Fruit fly (Drosophila melanogaster) whole organism, prepupa: ENCODE data around the gene CG5254.
A peak's percentile ranks its signal among the peaks of the same experiment; 100 is the strongest.

Source experiments
- Blimp-1 ChIP-seq: fragments of 200-800 bp; sonication (Bioruptor generic); optimal IDR thresholded peaks from 3 replicates; lab custom pipeline; 2017; ENCODE audit warnings: missing biosample characterization, missing genetic modification characterization, mild to moderate bottlenecking, moderate library complexity, missing genetic modification reagents
- CG10631 ChIP-seq: fragments of 200-800 bp; sonication (Bioruptor generic); optimal IDR thresholded peaks from 2 replicates; lab custom pipeline; 2016; ENCODE audit warnings: missing biosample characterization, missing genetic modification characterization
- CG10669 ChIP-seq: fragments of 200-800 bp; sonication (Bioruptor generic); optimal IDR thresholded peaks from 3 replicates; lab custom pipeline; 2018; ENCODE audit warnings: missing biosample characterization, mild to moderate bottlenecking, missing genetic modification characterization, moderate library complexity
- CG11294 ChIP-seq: fragments of 200-800 bp; sonication (Bioruptor generic); IDR thresholded peaks from 2 replicates; pipeline ENCODE4 v1.3.6; 2022; ENCODE audit warnings: missing biosample characterization, missing genetic modification characterization
- CG11762 ChIP-seq: fragments of 200-800 bp; sonication (Bioruptor generic); optimal IDR thresholded peaks from 3 replicates; lab custom pipeline; 2016; ENCODE audit warnings: missing biosample characterization, missing genetic modification characterization; ENCODE audit not compliant: insufficient read depth
- CG11902 ChIP-seq: fragments of 200-800 bp; sonication (Bioruptor generic); optimal IDR thresholded peaks from 3 replicates; lab custom pipeline; 2016; ENCODE audit warnings: missing biosample characterization, missing genetic modification characterization
- CG15336 ChIP-seq: fragments of 200-800 bp; sonication (Bioruptor generic); IDR thresholded peaks from 2 replicates; pipeline ENCODE4 v1.3.6; 2022; ENCODE audit warnings: missing biosample characterization, missing genetic modification characterization
- CG1621 ChIP-seq: fragments of 200-800 bp; sonication (Bioruptor generic); optimal IDR thresholded peaks from 3 replicates; lab custom pipeline; 2018; ENCODE audit warnings: missing biosample characterization, mild to moderate bottlenecking, missing genetic modification characterization
- CG16779 ChIP-seq: fragments of 200-800 bp; sonication (Bioruptor generic); optimal IDR thresholded peaks from 3 replicates; lab custom pipeline; 2017; ENCODE audit warnings: missing biosample characterization, mild to moderate bottlenecking, missing genetic modification characterization
- CG3032 ChIP-seq: fragments of 200-800 bp; optimal IDR thresholded peaks from 2 replicates; lab custom pipeline; 2019; ENCODE audit warnings: missing biosample characterization, mild to moderate bottlenecking, missing genetic modification characterization, moderate library complexity
- CG32006 ChIP-seq: fragments of 200-800 bp; sonication (Bioruptor generic); optimal IDR thresholded peaks from 3 replicates; lab custom pipeline; 2017; ENCODE audit warnings: missing biosample characterization, mild to moderate bottlenecking, missing genetic modification characterization
- CG34406 ChIP-seq: fragments of 200-800 bp; sonication (Bioruptor generic); optimal IDR thresholded peaks from 3 replicates; lab custom pipeline; 2016; ENCODE audit warnings: missing biosample characterization, missing genetic modification characterization
- CG6163 ChIP-seq: fragments of 200-800 bp; sonication (Bioruptor generic); IDR thresholded peaks from 3 replicates; pipeline ENCODE4 v1.3.6; 2022; ENCODE audit warnings: missing biosample characterization, missing genetic modification characterization
- CG6276 ChIP-seq: fragments of 200-800 bp; sonication (Bioruptor generic); optimal IDR thresholded peaks from 2 replicates; lab custom pipeline; 2017; ENCODE audit warnings: missing biosample characterization, mild to moderate bottlenecking, missing genetic modification characterization
- CG6808 ChIP-seq: fragments of 200-800 bp; sonication (Bioruptor generic); optimal IDR thresholded peaks from 3 replicates; lab custom pipeline; 2017; ENCODE audit warnings: missing biosample characterization, missing genetic modification characterization, mild to moderate bottlenecking, moderate library complexity, missing genetic modification reagents
- CG6854 ChIP-seq: fragments of 200-800 bp; sonication (Bioruptor generic); optimal IDR thresholded peaks from 2 replicates; lab custom pipeline; 2017; ENCODE audit warnings: missing biosample characterization, mild to moderate bottlenecking, missing genetic modification characterization
- CG7368 ChIP-seq: fragments of 200-800 bp; sonication (Bioruptor generic); optimal IDR thresholded peaks from 3 replicates; lab custom pipeline; 2016; ENCODE audit warnings: missing biosample characterization, missing genetic modification characterization
- CG8119 ChIP-seq: fragments of 200-800 bp; sonication (Bioruptor generic); IDR thresholded peaks from 3 replicates; pipeline ENCODE4 v1.3.6; 2022; ENCODE audit warnings: missing biosample characterization, missing genetic modification characterization
- CG8319 ChIP-seq: fragments of 200-800 bp; sonication (Bioruptor generic); optimal IDR thresholded peaks from 3 replicates; lab custom pipeline; 2016; ENCODE audit warnings: missing biosample characterization, missing genetic modification characterization
- CG8632 ChIP-seq: fragments of 200-800 bp; sonication (Bioruptor generic); optimal IDR thresholded peaks from 3 replicates; lab custom pipeline; 2016; ENCODE audit warnings: missing biosample characterization, missing genetic modification characterization
- CG9139 ChIP-seq: fragments of 200-800 bp; sonication (Bioruptor generic); optimal IDR thresholded peaks from 3 replicates; lab custom pipeline; 2017; ENCODE audit warnings: missing biosample characterization, mild to moderate bottlenecking, missing genetic modification characterization
- Eip75B ChIP-seq: fragments of 200-800 bp; sonication (Bioruptor generic); optimal IDR thresholded peaks from 3 replicates; lab custom pipeline; 2016; ENCODE audit warnings: missing biosample characterization, missing genetic modification characterization
- Eip78C ChIP-seq: fragments of 200-800 bp; sonication (Bioruptor generic); peaks from one replicate; lab custom pipeline; 2016; ENCODE audit warnings: missing biosample characterization, missing genetic modification characterization
- Eip93F ChIP-seq: fragments of 200-800 bp; sonication (Bioruptor generic); optimal IDR thresholded peaks from 2 replicates; lab custom pipeline; 2016; ENCODE audit warnings: missing biosample characterization, mild to moderate bottlenecking, missing genetic modification characterization
- Gug ChIP-seq: fragments of 200-800 bp; sonication (Bioruptor generic); IDR thresholded peaks from 2 replicates; pipeline ENCODE4 v1.3.6; 2022; ENCODE audit warnings: missing biosample characterization, missing genetic modification characterization
- Hr39 ChIP-seq: fragments of 200-800 bp; sonication (Bioruptor generic); optimal IDR thresholded peaks from 2 replicates; lab custom pipeline; 2016; ENCODE audit warnings: missing biosample characterization, missing genetic modification characterization
- Hr4 ChIP-seq: fragments of 200-800 bp; sonication (Bioruptor generic); optimal IDR thresholded peaks from 3 replicates; lab custom pipeline; 2016; ENCODE audit warnings: missing biosample characterization, missing genetic modification characterization
- Lpt ChIP-seq: fragments of 200-800 bp; sonication (Bioruptor generic); optimal IDR thresholded peaks from 3 replicates; lab custom pipeline; 2016; ENCODE audit warnings: missing biosample characterization, missing genetic modification characterization
- Met ChIP-seq: fragments of 200-800 bp; sonication (Bioruptor generic); optimal IDR thresholded peaks from 3 replicates; lab custom pipeline; 2016; ENCODE audit warnings: missing biosample characterization, missing genetic modification characterization
- Smox ChIP-seq: fragments of 200-800 bp; sonication (Bioruptor generic); optimal IDR thresholded peaks from 3 replicates; lab custom pipeline; 2016; ENCODE audit warnings: missing biosample characterization, missing genetic modification characterization
- Sox102F ChIP-seq: fragments of 200-800 bp; sonication (Bioruptor generic); optimal IDR thresholded peaks from 2 replicates; lab custom pipeline; 2016; ENCODE audit warnings: missing biosample characterization, mild to moderate bottlenecking, missing genetic modification characterization
- Sox14 ChIP-seq: fragments of 200-800 bp; sonication (Bioruptor generic); optimal IDR thresholded peaks from 3 replicates; lab custom pipeline; 2016; ENCODE audit warnings: missing biosample characterization, missing genetic modification characterization
- Sox15 ChIP-seq: fragments of 200-800 bp; sonication (Bioruptor generic); optimal IDR thresholded peaks from 3 replicates; lab custom pipeline; 2016; ENCODE audit warnings: missing biosample characterization, missing genetic modification characterization
- achi ChIP-seq: fragments of 200-800 bp; sonication (Bioruptor generic); optimal IDR thresholded peaks from 3 replicates; lab custom pipeline; 2016; ENCODE audit warnings: missing biosample characterization, missing genetic modification characterization
- acj6 ChIP-seq: fragments of 200-800 bp; sonication (Bioruptor generic); optimal IDR thresholded peaks from 3 replicates; lab custom pipeline; 2016; ENCODE audit warnings: missing biosample characterization, missing genetic modification characterization
- cyc ChIP-seq: fragments of 200-800 bp; sonication (Bioruptor generic); optimal IDR thresholded peaks from 3 replicates; lab custom pipeline; 2016; ENCODE audit warnings: missing biosample characterization, missing genetic modification characterization
- dac ChIP-seq: fragments of 200-800 bp; sonication (Bioruptor generic); optimal IDR thresholded peaks from 2 replicates; lab custom pipeline; 2017; ENCODE audit warnings: missing biosample characterization, mild to moderate bottlenecking, missing genetic modification characterization
- dsx ChIP-seq: fragments of 200-800 bp; optimal IDR thresholded peaks from 3 replicates; lab custom pipeline; 2019; ENCODE audit warnings: missing biosample characterization, mild to moderate bottlenecking, missing genetic modification characterization, moderate library complexity; ENCODE audit not compliant: poor library complexity, severe bottlenecking
- eg ChIP-seq: fragments of 200-800 bp; sonication (Bioruptor generic); IDR thresholded peaks from 3 replicates; pipeline ENCODE4 v1.3.6; 2022; ENCODE audit warnings: missing biosample characterization, missing genetic modification characterization
- esn ChIP-seq: fragments of 200-800 bp; sonication (Bioruptor generic); optimal IDR thresholded peaks from 2 replicates; lab custom pipeline; 2016; ENCODE audit warnings: missing biosample characterization, mild to moderate bottlenecking, missing genetic modification characterization, moderate library complexity
- fd59A ChIP-seq: fragments of 200-800 bp; sonication (Bioruptor generic); optimal IDR thresholded peaks from 2 replicates; lab custom pipeline; 2017; ENCODE audit warnings: missing biosample characterization, mild to moderate bottlenecking, missing genetic modification characterization, missing genetic modification reagents
- fkh ChIP-seq: fragments of 200-800 bp; sonication (Bioruptor generic); optimal IDR thresholded peaks from 3 replicates; lab custom pipeline; 2017; ENCODE audit warnings: missing biosample characterization, mild to moderate bottlenecking, missing genetic modification characterization, moderate library complexity
- lz ChIP-seq: fragments of 200-800 bp; sonication (Bioruptor generic); optimal IDR thresholded peaks from 3 replicates; lab custom pipeline; 2016; ENCODE audit warnings: missing biosample characterization, missing genetic modification characterization
- net ChIP-seq: fragments of 200-800 bp; sonication (Bioruptor generic); optimal IDR thresholded peaks from 3 replicates; lab custom pipeline; 2016; ENCODE audit warnings: missing biosample characterization, missing genetic modification characterization
- pdm3 ChIP-seq: fragments of 200-800 bp; sonication (Bioruptor generic); optimal IDR thresholded peaks from 3 replicates; lab custom pipeline; 2016; ENCODE audit warnings: missing biosample characterization, missing genetic modification characterization
- salr ChIP-seq, 2 experiments: fragments of 200-800 bp; sonication (Bioruptor generic); optimal IDR thresholded peaks; 3 replicates each; lab custom pipeline; 2016 to 2018; ENCODE audit warnings: missing biosample characterization in 2 of 2, missing genetic modification characterization in 2 of 2, mild to moderate bottlenecking in 1 of 2
- spab ChIP-seq: fragments of 200-800 bp; sonication (Bioruptor generic); optimal IDR thresholded peaks from 2 replicates; lab custom pipeline; 2017; ENCODE audit warnings: missing biosample characterization, mild to moderate bottlenecking, missing genetic modification characterization, missing genetic modification reagents
- ss ChIP-seq, 2 experiments: fragments of 200-800 bp; sonication (Bioruptor generic); optimal IDR thresholded peaks; 2 replicates in 1 of 2; 3 replicates in 1 of 2; lab custom pipeline; 2017 to 2018; ENCODE audit warnings: mild to moderate bottlenecking in 2 of 2, missing biosample characterization in 2 of 2, missing genetic modification characterization in 2 of 2, moderate library complexity in 1 of 2
- svp ChIP-seq: fragments of 200-800 bp; sonication (Bioruptor generic); peaks from one replicate; lab custom pipeline; 2016; ENCODE audit warnings: missing biosample characterization, missing genetic modification characterization
- topi ChIP-seq: fragments of 200-800 bp; sonication (Bioruptor generic); optimal IDR thresholded peaks from 3 replicates; lab custom pipeline; 2016; ENCODE audit warnings: missing biosample characterization, missing genetic modification characterization
- vri ChIP-seq: fragments of 200-800 bp; sonication (Bioruptor generic); optimal IDR thresholded peaks from 3 replicates; lab custom pipeline; 2016; ENCODE audit warnings: missing biosample characterization, mild to moderate bottlenecking, missing genetic modification characterization

The CG5254 gene

DNA sequence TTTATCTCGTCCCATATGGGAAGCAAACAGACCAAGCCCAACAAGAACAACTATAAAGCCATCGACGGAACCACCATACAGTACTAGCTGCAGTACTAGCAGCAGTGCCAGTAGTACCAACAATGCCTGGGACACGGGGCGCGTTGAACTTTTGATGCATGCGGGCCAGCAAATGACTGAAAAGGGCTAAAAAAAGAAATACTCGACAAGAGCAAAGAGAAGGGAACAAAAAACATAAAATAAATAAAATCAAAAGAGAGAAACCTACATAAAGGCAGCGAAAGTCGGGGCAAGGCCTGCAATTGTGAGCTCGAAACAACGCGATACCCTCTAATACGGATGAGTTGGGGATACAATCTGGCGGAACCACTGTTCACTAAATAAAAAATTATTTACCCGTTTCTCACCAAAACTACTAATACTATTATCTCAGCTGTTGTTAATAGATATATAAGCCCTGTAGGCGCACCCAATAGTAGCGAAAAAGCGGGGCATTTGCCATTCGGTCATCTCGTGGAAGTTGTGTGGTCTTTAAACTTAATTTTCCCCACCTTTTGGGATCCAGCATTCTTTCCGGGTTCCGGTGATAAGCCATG lies 10.4 kb upstream of the CG5254 start:
- TF ChIP-seq Met: peak; percentile 66
- peak; percentile 62 for TF ChIP-seq esn (GFP tag; lab: Kevin White, UChicago)
- peak; percentile 61 for TF ChIP-seq lz (GFP tag; lab: Kevin White, UChicago)
- peak; percentile 63 for TF ChIP-seq CG10631 (GFP tag; lab: Kevin White, UChicago)
- TF ChIP-seq CG11294 (GFP tag; lab: Robert Waterston, UW): no peak
- peak; percentile 43 for TF ChIP-seq Blimp-1 (GFP tag; lab: Kevin White, UChicago)
- TF ChIP-seq svp (GFP tag; lab: Kevin White, UChicago): peak; percentile 86
- no peak for TF ChIP-seq vri (GFP tag; lab: Kevin White, UChicago)
- TF ChIP-seq fd59A (GFP tag; lab: Kevin White, UChicago): no peak
- TF ChIP-seq dac (GFP tag; lab: Kevin White, UChicago): no peak
- TF ChIP-seq CG6276 (GFP tag; lab: Kevin White, UChicago): no peak
- peak; percentile 63 for TF ChIP-seq Hr39 (GFP tag; lab: Kevin White, UChicago)
- TF ChIP-seq CG10669: peak; percentile 30
- TF ChIP-seq Sox14 (GFP tag; lab: Kevin White, UChicago): peak; percentile 51
- peak; percentile 59 for TF ChIP-seq achi (GFP tag; lab: Kevin White, UChicago)
- TF ChIP-seq Lpt: peak; percentile 12
- TF ChIP-seq CG9139: peak; percentile 57
- TF ChIP-seq CG11762 (GFP tag; lab: Kevin White, UChicago): peak; percentile 21
- TF ChIP-seq CG8632: peak; percentile 57
- TF ChIP-seq cyc (GFP tag; lab: Kevin White, UChicago): peak; percentile 65
- no peak for TF ChIP-seq spab (GFP tag; lab: Kevin White, UChicago)
- TF ChIP-seq pdm3 (GFP tag; lab: Kevin White, UChicago): peak; percentile 70
- peak; percentile 60 for TF ChIP-seq Sox102F
- no peak for TF ChIP-seq Eip93F (GFP tag; lab: Kevin White, UChicago)
- TF ChIP-seq CG8319 (GFP tag; lab: Kevin White, UChicago): peak; percentile 23
- peak; percentile 67; the same call in 2 of the 3 replicates for TF ChIP-seq CG6163 (GFP tag; lab: Robert Waterston, UW)
- TF ChIP-seq CG34406: peak; percentile 62
- TF ChIP-seq eg: 0 out of 3 replicates have a peak, but pooled peaks have one; percentile 40
- TF ChIP-seq ss (GFP tag; optimal IDR thresholded peaks at IDR 0.05; lab: Kevin White, UChicago): peak; percentile 53
- TF ChIP-seq Sox15 (GFP tag; lab: Kevin White, UChicago): peak; percentile 33
- TF ChIP-seq salr (GFP tag; optimal IDR thresholded peaks at IDR 0.05; lab: Kevin White, UChicago): no peak
- TF ChIP-seq topi (GFP tag; lab: Kevin White, UChicago): no peak
- peak; percentile 31 for TF ChIP-seq CG1621 (tag; lab: Kevin White, UChicago)
- TF ChIP-seq Gug (GFP tag; lab: Robert Waterston, UW): no peak
- TF ChIP-seq Eip78C (GFP tag; lab: Kevin White, UChicago): peak; percentile 87
- no peak for TF ChIP-seq Hr4 (GFP tag; lab: Kevin White, UChicago)
- TF ChIP-seq CG3032 (tag; lab: Kevin White, UChicago): no peak
- no peak for TF ChIP-seq net (GFP tag; lab: Kevin White, UChicago)
- peak; percentile 31 for TF ChIP-seq CG7368 (GFP tag; lab: Kevin White, UChicago)
- TF ChIP-seq CG6854 (GFP tag; lab: Kevin White, UChicago): no peak
- TF ChIP-seq Eip75B: no peak
- TF ChIP-seq CG11902 (GFP tag; lab: Kevin White, UChicago): peak; percentile 62
- peak; percentile 58 for TF ChIP-seq CG32006 (GFP tag; lab: Kevin White, UChicago)
- no peak for TF ChIP-seq fkh (GFP tag; lab: Kevin White, UChicago)
- no peak; the same call in none of the 2 replicates for TF ChIP-seq CG15336 (GFP tag; lab: Robert Waterston, UW)
- no peak for TF ChIP-seq Smox (GFP tag; lab: Kevin White, UChicago)
- TF ChIP-seq dsx (GFP tag; lab: Kevin White, UChicago): no peak
- TF ChIP-seq CG6808 (GFP tag; lab: Kevin White, UChicago): peak; percentile 30
- no peak for TF ChIP-seq CG16779 (tag; lab: Kevin White, UChicago)
- peak; percentile 67 for TF ChIP-seq acj6
- TF ChIP-seq CG8119 (GFP tag; lab: Robert Waterston, UW): peak; percentile 60
